Fruit fly (Drosophila melanogaster): Measurements from ENCODE around the gene ND-13B.

The ND-13B gene

DNA sequence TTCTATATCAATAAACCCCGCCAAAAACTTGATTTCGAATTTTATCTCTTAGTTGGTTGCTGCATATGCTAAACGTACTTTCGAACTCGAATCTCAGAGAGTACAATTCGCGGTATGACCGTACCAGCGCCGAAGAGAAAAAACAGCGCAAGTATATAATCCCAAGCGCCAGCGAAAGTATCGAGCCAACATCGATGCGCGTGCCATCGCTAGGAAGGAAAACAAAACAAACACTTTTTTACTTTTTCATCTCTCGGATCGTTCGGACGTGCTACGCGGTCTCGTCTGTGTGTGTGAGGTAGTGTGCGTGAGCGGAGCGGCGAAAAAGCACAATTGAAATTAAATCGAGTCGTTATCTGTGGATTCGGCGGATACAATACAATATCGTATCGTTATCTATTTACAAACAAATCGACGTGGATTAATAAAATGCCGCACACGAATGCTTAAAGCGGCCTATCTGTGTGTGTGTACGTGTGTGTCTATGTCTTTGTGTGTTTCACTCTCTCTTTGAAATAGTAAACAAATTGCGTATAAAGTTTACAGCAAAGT is 29.3 kb downstream of the ND-13B start, which contains the start of gene simj (continued):
- no peak for TF ChIP-seq CG9437 (GFP tag; optimal IDR thresholded peaks at IDR 0.05)
- TF ChIP-seq CG11723 (GFP tag; optimal IDR thresholded peaks at IDR 0.05), result peak; percentile 12
- TF ChIP-seq ftz-f1 (GFP tag; optimal IDR thresholded peaks at IDR 0.05), result peak; percentile 14
- peak; percentile 80; the same call in 1 of the 3 replicates for TF ChIP-seq Dbx (GFP tag; IDR thresholded peaks at IDR 0.05)
- TF ChIP-seq Spps (tag; optimal IDR thresholded peaks at IDR 0.05), result peak; percentile 29
- TF ChIP-seq Asciz (GFP tag; optimal IDR thresholded peaks at IDR 0.05), result no peak
- peak; percentile 29; the same call in 1 of the 2 replicates for TF ChIP-seq CG10959 (GFP tag; IDR thresholded peaks at IDR 0.05)
- peak; percentile 23 for TF ChIP-seq CG3281 (GFP tag; optimal IDR thresholded peaks at IDR 0.05)
- no peak for TF ChIP-seq CG14965 (GFP tag; optimal IDR thresholded peaks at IDR 0.05; ENCODE audit: borderline replicate concordance)
- TF ChIP-seq disco-r (GFP tag; optimal IDR thresholded peaks at IDR 0.05), result no peak
- TF ChIP-seq exex (tag; optimal IDR thresholded peaks at IDR 0.05), result peak; percentile 67
- TF ChIP-seq Gsc (GFP tag; IDR thresholded peaks at IDR 0.05), result no peak
- no peak for TF ChIP-seq maf-S (GFP tag; optimal IDR thresholded peaks at IDR 0.05)
- TF ChIP-seq caup (GFP tag; optimal IDR thresholded peaks at IDR 0.05; ENCODE audit: severe bottlenecking), result peak; percentile 65
- TF ChIP-seq nmo (GFP tag; optimal IDR thresholded peaks at IDR 0.05), result peak; percentile 60
- TF ChIP-seq Fer3 (tag; optimal IDR thresholded peaks at IDR 0.05), result peak; percentile 41
- no peak for TF ChIP-seq CG7357 (GFP tag; IDR thresholded peaks at IDR 0.05)
- TF ChIP-seq Hey (tag; optimal IDR thresholded peaks at IDR 0.05), result peak; percentile 42
- no peak for TF ChIP-seq CG1529 (GFP tag; optimal IDR thresholded peaks at IDR 0.05)
- peak; percentile 2 for TF ChIP-seq CG10147 (GFP tag; optimal IDR thresholded peaks at IDR 0.05)
- no peak for TF ChIP-seq Rx (GFP tag; IDR thresholded peaks at IDR 0.05)
- TF ChIP-seq pan (optimal IDR thresholded peaks at IDR 0.05), result no peak
- TF ChIP-seq pan (GFP tag; optimal IDR thresholded peaks at IDR 0.05 in 1 of 2, IDR thresholded peaks at IDR 0.05 in 1 of 2), result peak in 1 of 2 experiments; percentile 27
- TF ChIP-seq Nf-YA (GFP tag; IDR thresholded peaks at IDR 0.05), result no peak
- TF ChIP-seq CG13296 (GFP tag; optimal IDR thresholded peaks at IDR 0.05), result peak; percentile 54
- no peak for TF ChIP-seq Usf (GFP tag; optimal IDR thresholded peaks at IDR 0.05)
- TF ChIP-seq CG4404 (GFP tag; IDR thresholded peaks at IDR 0.05), result no peak
- peak; percentile 6 for TF ChIP-seq zf30C (GFP tag; optimal IDR thresholded peaks at IDR 0.05)
- TF ChIP-seq Ets65A (GFP tag), result no peak
- TF ChIP-seq NfI (GFP tag; optimal IDR thresholded peaks at IDR 0.05), result peak; percentile 57
- TF ChIP-seq CG8281 (tag; optimal IDR thresholded peaks at IDR 0.05), result no peak
- no peak for TF ChIP-seq CG7372 (GFP tag; IDR thresholded peaks at IDR 0.05)
- TF ChIP-seq CG3847 (GFP tag; IDR thresholded peaks at IDR 0.05), result no peak
- TF ChIP-seq CG33557 (GFP tag; optimal IDR thresholded peaks at IDR 0.05), result no peak
- TF ChIP-seq gem (tag; optimal IDR thresholded peaks at IDR 0.05), result peak; percentile 8
- TF ChIP-seq D19A (tag; optimal IDR thresholded peaks at IDR 0.05), result peak; percentile 48
- TF ChIP-seq E2f1 (GFP tag; IDR thresholded peaks at IDR 0.05), result 0 out of 2 replicates have a peak, but pooled peaks have one; percentile 16
- peak; percentile 94 for TF ChIP-seq amos (GFP tag; IDR thresholded peaks at IDR 0.05; ENCODE audit: partially characterized antibody)
- TF ChIP-seq ATbp (GFP tag; optimal IDR thresholded peaks at IDR 0.05), result peak; percentile 63
- TF ChIP-seq CG12659 (GFP tag; optimal IDR thresholded peaks at IDR 0.05), result peak; percentile 86
- TF ChIP-seq CG17385 (GFP tag; optimal IDR thresholded peaks at IDR 0.05), result peak; percentile 64
- TF ChIP-seq cato (GFP tag; optimal IDR thresholded peaks at IDR 0.05; ENCODE audit: borderline replicate concordance), result no peak
- TF ChIP-seq z (GFP tag; IDR thresholded peaks at IDR 0.05), result no peak
- TF ChIP-seq Ravus (GFP tag; IDR thresholded peaks at IDR 0.05), result no peak
- peak; percentile 76 for TF ChIP-seq lab (GFP tag; optimal IDR thresholded peaks at IDR 0.05)
- TF ChIP-seq CG3995 (GFP tag; optimal IDR thresholded peaks at IDR 0.05), result no peak
- peak; percentile 21 for TF ChIP-seq CG12236 (GFP tag; optimal IDR thresholded peaks at IDR 0.05)
- peak; percentile 85 for TF ChIP-seq unc-4 (GFP tag; IDR thresholded peaks at IDR 0.05; ENCODE audit: partially characterized antibody)
- no peak for TF ChIP-seq bab2 (GFP tag; optimal IDR thresholded peaks at IDR 0.05)
- no peak for TF ChIP-seq ems (GFP tag; optimal IDR thresholded peaks at IDR 0.05)
